Worm (Caenorhabditis elegans) whole organism, young adult: Measurements from ENCODE around the gene C44B12.6.

Source experiments
- egl-44 ChIP-seq: fragments of 200-800 bp; sonication (Bioruptor generic); IDR thresholded peaks from 2 replicates; pipeline ENCODE4 v1.3.6; 2022; ENCODE audit warnings: missing genetic modification reagents, missing genetic modification characterization, missing compliant biosample characterization
- lin-26 ChIP-seq: fragments of 200-800 bp; sonication (Bioruptor generic); IDR thresholded peaks from 2 replicates; pipeline ENCODE4 v1.3.6; 2022; ENCODE audit warnings: missing genetic modification reagents, missing genetic modification characterization, missing compliant biosample characterization
- madf-6 ChIP-seq: fragments of 200-800 bp; sonication (Bioruptor generic); IDR thresholded peaks from 2 replicates; pipeline ENCODE4 v1.3.6; 2022; ENCODE audit warnings: missing genetic modification reagents, missing genetic modification characterization, missing compliant biosample characterization
- madf-8 ChIP-seq: fragments of 200-800 bp; sonication (Bioruptor generic); conservative IDR thresholded peaks from 2 replicates; pipeline ENCODE4 v1.3.6; 2022; ENCODE audit warnings: missing genetic modification reagents, missing genetic modification characterization, missing compliant biosample characterization
- mxl-1 ChIP-seq: sonication (generic microtip); optimal IDR thresholded peaks from 2 replicates; lab custom pipeline; 2016; ENCODE audit warnings: missing genetic modification characterization, missing compliant biosample characterization
- snpc-1.3 ChIP-seq: sonication (generic microtip); optimal IDR thresholded peaks from 2 replicates; lab custom pipeline; 2017; ENCODE audit warnings: missing genetic modification characterization, mild to moderate bottlenecking, missing compliant biosample characterization, antibody characterized with exemption, moderate library complexity, missing genotype, missing genetic modification reagents; ENCODE audit not compliant: insufficient read depth
- snpc-3.4 ChIP-seq: sonication (generic microtip); optimal IDR thresholded peaks from 2 replicates; lab custom pipeline; 2017; ENCODE audit warnings: missing genetic modification characterization, mild to moderate bottlenecking, missing compliant biosample characterization, antibody characterized with exemption, moderate library complexity, missing genotype, missing genetic modification reagents
- tbp1 ChIP-seq: fragments of 200-800 bp; sonication (Bioruptor generic); optimal IDR thresholded peaks from 2 replicates; lab custom pipeline; 2018; ENCODE audit warnings: mild to moderate bottlenecking, missing genetic modification characterization, missing compliant biosample characterization

ce11 chrIV:1126490-1126889 lies 10.1 kb downstream of the C44B12.6 start, which contains the start of gene perm-2:
- TF ChIP-seq egl-44 (GFP tag; lab: Robert Waterston, UW): no peak
- TF ChIP-seq mxl-1 (tag; lab: Kevin White, UChicago): no peak
- TF ChIP-seq snpc-3.4: no peak
- no peak for TF ChIP-seq madf-6 (GFP tag; lab: Robert Waterston, UW)
- TF ChIP-seq tbp1 (GFP tag; lab: Kevin White, UChicago): no peak
- no peak for TF ChIP-seq snpc-1.3 (tag; lab: Kevin White, UChicago)
- TF ChIP-seq madf-8: no peak
- TF ChIP-seq lin-26 (GFP tag; lab: Robert Waterston, UW): no peak
